Worm (Caenorhabditis elegans) whole organism, L1 larva: ENCODE data around the gene F54D5.4.

Experiments used
- C16A3.4 ChIP-seq: fragments of 150-350 bp; optimal IDR thresholded peaks from 2 replicates; lab custom pipeline; 2014; ENCODE audit warnings: missing biosample characterization, missing genetic modification characterization
- Y116A8C.19 ChIP-seq: sonication (generic microtip); optimal IDR thresholded peaks from 2 replicates; lab custom pipeline; 2016; ENCODE audit warnings: missing compliant biosample characterization, missing genetic modification characterization, borderline replicate concordance
- ama-1 ChIP-seq: fragments of 150-350 bp; optimal IDR thresholded peaks from 2 replicates; lab custom pipeline; 2014
- blmp-1 ChIP-seq: fragments of 150-350 bp; optimal IDR thresholded peaks from 2 replicates; lab custom pipeline; 2014; ENCODE audit warnings: missing biosample characterization, missing genetic modification characterization
- ceh-82 ChIP-seq, 3 experiments: fragments of 150-350 bp in 1 of 3; sonication (generic microtip) in 2 of 3; optimal IDR thresholded peaks; 2 replicates each; lab custom pipeline; 2014 to 2017; ENCODE audit warnings: missing biosample characterization in 3 of 3, missing genetic modification characterization in 3 of 3
- ceh-90 ChIP-seq: sonication (generic microtip); optimal IDR thresholded peaks from 2 replicates; lab custom pipeline; 2016; ENCODE audit warnings: missing genetic modification characterization, missing compliant biosample characterization
- dpl-1 ChIP-seq, 3 experiments: fragments of 150-350 bp in 2 of 3; sonication (generic microtip) in 1 of 3; optimal IDR thresholded peaks; 2 replicates each; lab custom pipeline; 2014 to 2017; ENCODE audit warnings: missing biosample characterization in 3 of 3, missing genetic modification characterization in 3 of 3, missing genetic modification reagents in 3 of 3
- efl-1 ChIP-seq, 4 experiments: fragments of 150-350 bp; optimal IDR thresholded peaks in 3 of 4; peaks in 1 of 4; 1 replicate in 1 of 4; 2 replicates in 3 of 4; lab custom pipeline; 2014; ENCODE audit warnings: missing biosample characterization in 2 of 4, missing genetic modification characterization in 2 of 4, missing genetic modification reagents in 2 of 4
- efl-3 ChIP-seq: fragments of 200-800 bp; sonication (Bioruptor generic); optimal IDR thresholded peaks from 2 replicates; lab custom pipeline; 2018; ENCODE audit warnings: mild to moderate bottlenecking, missing genetic modification characterization, missing compliant biosample characterization
- egl-13 ChIP-seq: sonication (generic microtip); optimal IDR thresholded peaks from 2 replicates; lab custom pipeline; 2016; ENCODE audit warnings: missing genotype, missing genetic modification reagents, missing genetic modification characterization, missing compliant biosample characterization
- egl-27 ChIP-seq, 2 experiments: fragments of 150-350 bp in 1 of 2; sonication (generic microtip); optimal IDR thresholded peaks; 3 replicates each; lab custom pipeline; 2017 to 2018; ENCODE audit warnings: missing biosample characterization in 2 of 2, missing genetic modification characterization in 2 of 2, missing genetic modification reagents in 2 of 2
- elt-3 ChIP-seq, 6 experiments: fragments of 150-350 bp in 1 of 6; sonication (generic microtip); optimal IDR thresholded peaks; 2 replicates each; lab custom pipeline; 2017 to 2018; ENCODE audit warnings: missing biosample characterization in 6 of 6, missing genetic modification characterization in 6 of 6, inconsistent platforms in 1 of 6
- ets-5 ChIP-seq: fragments of 200-800 bp; sonication (Bioruptor generic); IDR thresholded peaks from 2 replicates; pipeline ENCODE4 v1.3.6; 2022; ENCODE audit warnings: missing genetic modification characterization, missing compliant biosample characterization
- fkh-10 ChIP-seq: sonication (generic microtip); optimal IDR thresholded peaks from 2 replicates; lab custom pipeline; 2017; ENCODE audit warnings: missing biosample characterization, missing genetic modification reagents, missing genetic modification characterization
- fkh-8 ChIP-seq: sonication (generic microtip); optimal IDR thresholded peaks from 2 replicates; lab custom pipeline; 2016; ENCODE audit warnings: mild to moderate bottlenecking, missing genetic modification characterization, missing compliant biosample characterization
- fos-1 ChIP-seq: fragments of 150-350 bp; optimal IDR thresholded peaks from 2 replicates; lab custom pipeline; 2014; ENCODE audit warnings: missing biosample characterization, missing genetic modification characterization
- irx-1 ChIP-seq: sonication (generic microtip); optimal IDR thresholded peaks from 2 replicates; lab custom pipeline; 2016; ENCODE audit warnings: missing genetic modification characterization, missing compliant biosample characterization
- isw-1 ChIP-seq: fragments of 200-800 bp; sonication (Bioruptor generic); IDR thresholded peaks from 2 replicates; pipeline ENCODE4 v1.3.6; 2022; ENCODE audit warnings: missing genetic modification characterization, missing compliant biosample characterization
- jun-1 ChIP-seq: fragments of 150-350 bp; optimal IDR thresholded peaks from 2 replicates; lab custom pipeline; 2014; ENCODE audit warnings: missing biosample characterization, missing genetic modification reagents, missing genetic modification characterization
- lin-13 ChIP-seq: fragments of 150-350 bp; optimal IDR thresholded peaks from 2 replicates; lab custom pipeline; 2014; ENCODE audit warnings: missing biosample characterization, missing genetic modification reagents, missing genetic modification characterization
- lin-14 ChIP-seq: fragments of 200-800 bp; sonication (Bioruptor generic); optimal IDR thresholded peaks from 2 replicates; lab custom pipeline; 2018; ENCODE audit warnings: mild to moderate bottlenecking, missing genetic modification characterization, moderate library complexity, missing compliant biosample characterization
- lin-15B ChIP-seq: fragments of 150-350 bp; sonication (generic microtip); optimal IDR thresholded peaks from 3 replicates; lab custom pipeline; 2014; ENCODE audit warnings: missing biosample characterization, missing genetic modification characterization
- lin-35 ChIP-seq, 2 experiments: fragments of 150-350 bp; optimal IDR thresholded peaks; 2 replicates each; lab custom pipeline; 2014; ENCODE audit warnings: missing biosample characterization in 2 of 2, missing genetic modification characterization in 2 of 2, missing genetic modification reagents in 2 of 2
- lin-39 ChIP-seq: fragments of 150-350 bp; optimal IDR thresholded peaks from 2 replicates; lab custom pipeline; 2014; ENCODE audit warnings: missing biosample characterization, missing genetic modification reagents, missing genetic modification characterization
- lir-3 ChIP-seq: sonication (generic microtip); optimal IDR thresholded peaks from 2 replicates; lab custom pipeline; 2016; ENCODE audit warnings: mild to moderate bottlenecking, missing genetic modification characterization, moderate library complexity, missing compliant biosample characterization; ENCODE audit not compliant: poor library complexity
- lsy-2 ChIP-seq, 2 experiments: fragments of 150-350 bp; optimal IDR thresholded peaks; 2 replicates each; lab custom pipeline; 2014; ENCODE audit warnings: missing biosample characterization in 2 of 2, missing genetic modification characterization in 2 of 2
- mdl-1 ChIP-seq, 2 experiments: fragments of 150-350 bp; optimal IDR thresholded peaks; 2 replicates each; lab custom pipeline; 2014 to 2017; ENCODE audit warnings: missing biosample characterization in 2 of 2, missing genetic modification characterization in 2 of 2, inconsistent platforms in 1 of 2
- mep-1 ChIP-seq: fragments of 150-350 bp; optimal IDR thresholded peaks from 2 replicates; lab custom pipeline; 2014; ENCODE audit warnings: missing biosample characterization, missing genetic modification characterization
- nhr-85 ChIP-seq: sonication (generic microtip); peaks from one replicate; lab custom pipeline; 2016; ENCODE audit warnings: missing genetic modification characterization, inconsistent platforms, missing compliant biosample characterization
- rnt-1 ChIP-seq: sonication (generic microtip); optimal IDR thresholded peaks from 2 replicates; lab custom pipeline; 2016; ENCODE audit warnings: mild to moderate bottlenecking, missing genetic modification characterization, moderate library complexity, missing compliant biosample characterization
- skn-1 ChIP-seq: fragments of 150-350 bp; optimal IDR thresholded peaks from 2 replicates; lab custom pipeline; 2014; ENCODE audit warnings: missing biosample characterization, missing genetic modification characterization
- sox-4 ChIP-seq: sonication (generic microtip); optimal IDR thresholded peaks from 2 replicates; lab custom pipeline; 2016; ENCODE audit warnings: missing genetic modification characterization, missing compliant biosample characterization
- tbx-2 ChIP-seq: sonication (generic microtip); optimal IDR thresholded peaks from 2 replicates; lab custom pipeline; 2016; ENCODE audit warnings: missing genetic modification characterization, missing compliant biosample characterization
- unc-86 ChIP-seq: sonication (generic microtip); optimal IDR thresholded peaks from 2 replicates; lab custom pipeline; 2016; ENCODE audit warnings: missing genetic modification characterization, missing compliant biosample characterization
- xbp-1 ChIP-seq: sonication (generic microtip); optimal IDR thresholded peaks from 2 replicates; lab custom pipeline; 2016; ENCODE audit warnings: missing genetic modification characterization, missing compliant biosample characterization
- zip-4 ChIP-seq: fragments of 200-800 bp; sonication (Bioruptor generic); optimal IDR thresholded peaks from 2 replicates; lab custom pipeline; 2018; ENCODE audit warnings: mild to moderate bottlenecking, missing genetic modification characterization, moderate library complexity, missing compliant biosample characterization
- ztf-4 ChIP-seq: fragments of 150-350 bp; optimal IDR thresholded peaks from 2 replicates; lab custom pipeline; 2014; ENCODE audit warnings: missing biosample characterization, missing genetic modification characterization

F54D5.4 gene

ce11 chrII:11572944-11573343 is 3.3 kb downstream of the F54D5.4 start, which contains the start of gene F54D5.2:
F54D5.2 (plus strand) TSS chrII:11573180.
- TF ChIP-seq egl-13 (tag; lab: Kevin White, UChicago) (no peak), zip-4 (no peak), skn-1 (tag; lab: Kevin White, UChicago) (no peak), isw-1 (GFP tag; lab: Robert Waterston, UW) (no peak), C16A3.4 (tag; lab: Kevin White, UChicago) (no peak), blmp-1 (tag; lab: Kevin White, UChicago) (no peak), efl-3 (no peak), ama-1 (lab: Kevin White, UChicago) (no peak), fkh-10 (GFP tag; lab: Kevin White, UChicago) (no peak), unc-86 (no peak), ets-5 (no peak)

- TF ChIP-seq lin-13 (GFP tag; lab: Kevin White, UChicago) (no peak), efl-3 (no peak), xbp-1 (no peak), ama-1 (lab: Kevin White, UChicago) (no peak), lir-3 (no peak), lin-14 (GFP tag; lab: Kevin White, UChicago) (peak; percentile 27), egl-13 (tag; lab: Kevin White, UChicago) (no peak)
- TF ChIP-seq, all 84 proteins: peak for 1
These were observed 7.8 kb downstream of the F54D5.4 start, which contains the start of gene pcs-1 for ce11 chrII:11577397-11577796. pcs-1 (minus strand) TSS chrII:11577740.

ce11 chrII:11577861-11578260 is 8.2 kb downstream of the F54D5.4 start:
- no peak for TF ChIP-seq Y116A8C.19
- TF ChIP-seq ets-5: no peak
- TF ChIP-seq elt-3 (tag; optimal IDR thresholded peaks at IDR 0.05; lab: Kevin White, UChicago): no peak
- TF ChIP-seq zip-4: no peak
- no peak for TF ChIP-seq irx-1 (tag; lab: Kevin White, UChicago)
- TF ChIP-seq sox-4: no peak
- no peak for TF ChIP-seq egl-27 (tag; optimal IDR thresholded peaks at IDR 0.05; lab: Kevin White, UChicago)
- TF ChIP-seq, all 84 proteins: peak for 0

DNA sequence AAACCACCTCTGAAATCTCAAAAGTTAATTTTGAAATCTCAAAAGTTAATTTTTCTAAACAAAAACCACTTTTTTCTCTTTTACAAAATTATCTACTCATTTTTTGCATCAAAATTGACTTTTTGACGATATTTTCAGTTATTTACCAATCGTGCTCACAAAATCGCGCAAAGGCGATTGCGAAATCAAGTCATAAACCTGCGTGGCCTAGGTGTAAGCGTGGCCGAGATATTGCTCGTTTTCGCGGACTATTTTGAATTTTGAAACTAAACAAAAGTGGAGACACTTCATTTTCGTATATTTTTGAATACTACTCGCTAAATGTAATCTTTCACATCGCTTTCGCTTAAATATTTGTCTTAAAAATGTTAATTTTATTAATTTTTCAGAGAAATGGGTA is 8.7 kb downstream of the F54D5.4 start, which contains the start of gene smc-6:
Gene smc-6, plus strand, starts transcription at position 390 of the 400 bp plus-strand sequence.
- TF ChIP-seq fos-1 (tag; lab: Kevin White, UChicago): no peak
- TF ChIP-seq rnt-1 (tag; lab: Kevin White, UChicago): peak; percentile 42
- no peak for TF ChIP-seq jun-1 (tag; lab: Kevin White, UChicago)
- TF ChIP-seq ceh-90: peak; percentile 49
- TF ChIP-seq lsy-2 (tag; optimal IDR thresholded peaks at IDR 0.05; lab: Kevin White, UChicago): peak in 1 of 2 experiments; percentile 70
- no peak for TF ChIP-seq ztf-4
- TF ChIP-seq zip-4: peak; percentile 90
- TF ChIP-seq lin-35 (GFP tag; optimal IDR thresholded peaks at IDR 0.05; lab: Kevin White, UChicago): peak; percentile 64 to 80
- no peak for TF ChIP-seq lin-39 (tag; lab: Kevin White, UChicago)
- peak; percentile 33 for TF ChIP-seq lir-3
- peak; percentile 57 to 82 (median 74) for TF ChIP-seq dpl-1 (GFP tag; optimal IDR thresholded peaks at IDR 0.05; lab: Kevin White, UChicago)
- TF ChIP-seq tbx-2 (tag; lab: Kevin White, UChicago): no peak
- peak; percentile 5 for TF ChIP-seq fkh-8 (tag; lab: Kevin White, UChicago)
- peak in 1 of 2 experiments; percentile 19 for TF ChIP-seq mdl-1 (tag; optimal IDR thresholded peaks at IDR 0.05; lab: Kevin White, UChicago)
- peak in 1 of 3 experiments; percentile 58 for TF ChIP-seq ceh-82 (tag; optimal IDR thresholded peaks at IDR 0.05; lab: Kevin White, UChicago)
- no peak for TF ChIP-seq unc-86
- TF ChIP-seq nhr-85 (tag; lab: Kevin White, UChicago): no peak
- peak; percentile 67 to 70 for TF ChIP-seq efl-1 (optimal IDR thresholded peaks at IDR 0.05; lab: Kevin White, UChicago)
- peak; percentile 81 to 97 for TF ChIP-seq efl-1 (GFP tag; optimal IDR thresholded peaks at IDR 0.05 in 1 of 2; lab: Kevin White, UChicago)
- TF ChIP-seq isw-1 (GFP tag; lab: Robert Waterston, UW): peak; percentile 23; the same call in 1 of the 2 replicates
- peak; percentile 70 for TF ChIP-seq skn-1 (tag; lab: Kevin White, UChicago)
- TF ChIP-seq lin-13 (GFP tag; lab: Kevin White, UChicago): no peak
- TF ChIP-seq blmp-1 (tag; lab: Kevin White, UChicago): peak; percentile 33
- TF ChIP-seq lin-15B (tag; lab: Kevin White, UChicago): peak; percentile 47
- TF ChIP-seq mep-1 (tag; lab: Kevin White, UChicago): peak; percentile 43
- TF ChIP-seq C16A3.4 (tag; lab: Kevin White, UChicago): peak; percentile 4
